Fruit fly (Drosophila melanogaster): ENCODE results near the gene Gr22f.

Gr22f gene

DNA sequence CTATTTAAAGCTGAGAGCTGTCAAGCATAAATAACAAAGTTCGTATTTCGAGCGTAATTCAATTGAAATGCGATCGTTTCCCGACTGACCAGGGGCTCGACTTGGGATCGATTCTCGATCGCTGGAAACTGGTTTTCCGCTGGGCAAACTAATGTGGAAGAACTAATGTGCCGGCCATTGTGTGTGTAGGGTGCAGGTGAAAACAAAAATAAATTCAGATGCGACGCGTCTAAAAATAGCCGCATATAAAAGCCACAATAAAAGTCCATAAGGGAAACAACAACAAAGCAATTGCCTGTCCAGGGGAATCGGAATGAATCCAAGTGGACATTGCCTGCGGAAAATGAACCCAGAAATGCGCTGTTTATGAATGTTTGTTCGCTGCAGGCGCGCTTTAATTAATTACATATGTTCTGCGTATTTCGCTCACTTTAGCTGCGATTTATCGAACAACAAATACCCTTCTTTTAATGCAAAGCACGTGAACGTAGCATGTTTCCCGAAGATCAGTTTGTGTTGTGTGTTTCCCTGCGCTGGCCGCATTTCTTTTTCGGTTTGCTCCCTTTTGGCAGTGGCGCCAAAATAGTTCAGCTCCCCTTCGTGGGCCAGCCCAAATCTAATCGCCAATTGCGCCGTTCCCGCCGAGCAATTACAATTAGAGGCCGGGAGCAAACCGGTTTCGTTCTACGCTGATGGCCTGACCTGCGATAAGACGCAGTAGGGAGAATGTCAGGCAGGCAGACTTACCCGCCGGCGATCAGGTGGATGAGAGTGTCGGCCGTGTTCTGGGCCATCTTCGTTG lies 32.9 kb downstream of the Gr22f start (continued):
- TF ChIP-seq CG2875 (GFP tag; optimal IDR thresholded peaks at IDR 0.05) = peak; percentile 10
- no peak for TF ChIP-seq YL-1 (GFP tag; optimal IDR thresholded peaks at IDR 0.05)
- no peak for TF ChIP-seq Drgx (GFP tag; IDR thresholded peaks at IDR 0.05)
- peak; percentile 99 for TF ChIP-seq CG10274 (GFP tag; optimal IDR thresholded peaks at IDR 0.05)
- TF ChIP-seq ranshi (GFP tag; IDR thresholded peaks at IDR 0.05) = no peak
- peak; percentile 23 for TF ChIP-seq CoRest (tag; optimal IDR thresholded peaks at IDR 0.05)
- TF ChIP-seq bsh (GFP tag; optimal IDR thresholded peaks at IDR 0.05) = peak in 1 of 2 experiments; percentile 52
- no peak for TF ChIP-seq CG1024 (GFP tag; IDR thresholded peaks at IDR 0.05)
- 0 out of 3 replicates have a peak, but pooled peaks have one; percentile 4 for TF ChIP-seq z (GFP tag; IDR thresholded peaks at IDR 0.05)
- TF ChIP-seq klu (GFP tag; IDR thresholded peaks at IDR 0.05) = no peak
- TF ChIP-seq lab (GFP tag; optimal IDR thresholded peaks at IDR 0.05) = peak; percentile 20
- TF ChIP-seq twi (tag; optimal IDR thresholded peaks at IDR 0.05) = peak; percentile 52
- TF ChIP-seq shn (GFP tag; optimal IDR thresholded peaks at IDR 0.05) = no peak
- TF ChIP-seq dysf (GFP tag; IDR thresholded peaks at IDR 0.05) = no peak; the same call in 2 of the 3 replicates
- no peak for TF ChIP-seq ash1 (GFP tag; optimal IDR thresholded peaks at IDR 0.05)
- no peak for TF ChIP-seq Gug (GFP tag; IDR thresholded peaks at IDR 0.05)
- TF ChIP-seq Meics (GFP tag; optimal IDR thresholded peaks at IDR 0.05) = no peak
- no peak for TF ChIP-seq rib (GFP tag; IDR thresholded peaks at IDR 0.05)
- TF ChIP-seq jing (GFP tag; optimal IDR thresholded peaks at IDR 0.05) = no peak
- no peak for TF ChIP-seq Aef1 (GFP tag; IDR thresholded peaks at IDR 0.05)
- peak; percentile 49 for TF ChIP-seq gem (tag; optimal IDR thresholded peaks at IDR 0.05)
- TF ChIP-seq gro (GFP tag; optimal IDR thresholded peaks at IDR 0.05) = no peak
- TF ChIP-seq CG5245 (GFP tag; optimal IDR thresholded peaks at IDR 0.05) = no peak
- TF ChIP-seq Tbp (GFP tag; optimal IDR thresholded peaks at IDR 0.05) = no peak
- no peak for TF ChIP-seq bigmax (GFP tag; optimal IDR thresholded peaks at IDR 0.05)
- TF ChIP-seq pzg (GFP tag; optimal IDR thresholded peaks at IDR 0.05) = no peak
- peak; percentile 6 for TF ChIP-seq dm (GFP tag; optimal IDR thresholded peaks at IDR 0.05)
- no peak for TF ChIP-seq ttk (GFP tag; IDR thresholded peaks at IDR 0.05)
- TF ChIP-seq ind (GFP tag; optimal IDR thresholded peaks at IDR 0.05) = peak; percentile 1
- TF ChIP-seq CG3407 (GFP tag; optimal IDR thresholded peaks at IDR 0.05) = peak; percentile 21
- peak; percentile 39 for TF ChIP-seq NfI (GFP tag; optimal IDR thresholded peaks at IDR 0.05)
- no peak for TF ChIP-seq CG7357 (GFP tag; IDR thresholded peaks at IDR 0.05)
- TF ChIP-seq Ada2b (GFP tag; IDR thresholded peaks at IDR 0.05) = no peak
- TF ChIP-seq wor (GFP tag; IDR thresholded peaks at IDR 0.05) = no peak
- peak; percentile 22 for TF ChIP-seq CG10979 (tag; optimal IDR thresholded peaks at IDR 0.05)
- no peak for TF ChIP-seq odd (GFP tag; optimal IDR thresholded peaks at IDR 0.05)
- TF ChIP-seq CG6272 (GFP tag; IDR thresholded peaks at IDR 0.05) = no peak
- TF ChIP-seq pita (GFP tag; optimal IDR thresholded peaks at IDR 0.05) = no peak
- peak in 1 of 2 experiments; percentile 33 for TF ChIP-seq Hr51 (GFP tag; optimal IDR thresholded peaks at IDR 0.05)
- TF ChIP-seq tgo (GFP tag; IDR thresholded peaks at IDR 0.05) = no peak
- peak; percentile 14 for TF ChIP-seq Asciz (GFP tag; optimal IDR thresholded peaks at IDR 0.05)
- TF ChIP-seq HmgZ (tag; optimal IDR thresholded peaks at IDR 0.05) = no peak
- TF ChIP-seq cato (GFP tag; optimal IDR thresholded peaks at IDR 0.05; ENCODE audit: borderline replicate concordance) = peak; percentile 9
- peak; percentile 43 for TF ChIP-seq BtbVII (GFP tag; optimal IDR thresholded peaks at IDR 0.05)
- TF ChIP-seq CG34376 (GFP tag; optimal IDR thresholded peaks at IDR 0.05) = no peak
- TF ChIP-seq Camta (GFP tag; optimal IDR thresholded peaks at IDR 0.05) = no peak
- no peak; the same call in 1 of the 2 replicates for TF ChIP-seq lmd (GFP tag; IDR thresholded peaks at IDR 0.05)
- TF ChIP-seq B-H1 (GFP tag; IDR thresholded peaks at IDR 0.05) = no peak
- no peak for TF ChIP-seq vnd (GFP tag; IDR thresholded peaks at IDR 0.05; ENCODE audit: partially characterized antibody)
- no peak for TF ChIP-seq CG16815 (GFP tag; optimal IDR thresholded peaks at IDR 0.05)
